Worm (Caenorhabditis elegans) whole organism, L4/young adult: ENCODE data around the gene srx-17.

Experiments
- W03F9.2 ChIP-seq: fragments of 150-350 bp; optimal IDR thresholded peaks from 2 replicates; lab custom pipeline; 2014; ENCODE audit warnings: missing biosample characterization, missing genetic modification characterization
- dao-5 ChIP-seq: sonication (generic microtip); optimal IDR thresholded peaks from 2 replicates; lab custom pipeline; 2016; ENCODE audit warnings: missing genotype, missing genetic modification characterization, moderate library complexity, missing compliant biosample characterization
- him-1 ChIP-seq: sonication (generic microtip); optimal IDR thresholded peaks from 2 replicates; lab custom pipeline; 2016; ENCODE audit warnings: missing genotype, missing genetic modification reagents, missing genetic modification characterization, missing compliant biosample characterization

ce11 chrV:13839433-13839832 is 1.6 kb upstream of the srx-17 start, which contains the start of gene F55B12.10:
- TF ChIP-seq W03F9.2 (tag; lab: Kevin White, UChicago) (no peak), him-1 (tag; lab: Kevin White, UChicago) (no peak), dao-5 (tag; lab: Kevin White, UChicago) (no peak)
